Fruit fly (Drosophila melanogaster): ENCODE data around the gene GILT2.

GILT2 gene

DNA sequence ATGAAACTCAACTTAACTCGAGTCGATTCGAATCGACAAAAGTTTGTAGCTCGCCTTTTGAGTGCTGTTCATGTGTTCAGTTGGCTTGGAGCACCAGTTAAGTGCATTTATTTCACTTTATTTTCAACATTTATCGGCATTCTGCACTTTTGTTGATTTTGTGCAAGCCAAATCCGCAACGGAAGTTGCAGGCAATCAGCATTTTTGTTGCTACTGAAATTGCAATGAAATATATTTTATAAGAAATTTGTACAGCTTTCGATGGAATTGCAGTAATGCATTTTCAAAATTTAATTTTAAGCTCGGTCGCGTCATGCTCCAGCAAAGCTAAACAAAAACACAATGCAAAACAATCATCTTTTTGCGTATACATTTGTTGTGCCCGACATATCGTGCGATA, 19.7 kb upstream of the GILT2 start:
- TF ChIP-seq h (optimal IDR thresholded peaks at IDR 0.05) (no peak), insv (optimal IDR thresholded peaks at IDR 0.05) (no peak), psq (optimal IDR thresholded peaks at IDR 0.05) (no peak), ttk (optimal IDR thresholded peaks at IDR 0.05) (no peak), Sin3A (optimal IDR thresholded peaks at IDR 0.05) (no peak), Myc (optimal IDR thresholded peaks at IDR 0.05) (no peak)

DNA sequence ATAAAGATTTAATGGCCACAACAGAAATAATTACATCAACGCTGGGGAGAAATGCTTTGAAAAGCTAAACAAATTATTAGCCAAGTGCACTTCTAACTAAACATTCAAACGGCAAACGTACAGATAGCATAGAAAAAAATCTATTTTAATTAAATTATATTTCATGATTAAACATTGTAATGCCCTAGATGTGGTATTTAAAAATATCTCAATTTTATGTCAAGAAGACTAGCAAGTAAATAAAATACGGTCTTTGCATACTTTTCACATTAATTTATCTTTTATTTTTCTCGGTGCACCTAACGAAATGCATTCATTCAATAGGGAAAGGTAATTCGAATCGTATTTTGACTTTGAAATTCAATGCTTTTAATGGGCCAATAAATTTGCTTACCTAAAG, 19.1 kb upstream of the GILT2 start:
- TF ChIP-seq ttk (optimal IDR thresholded peaks at IDR 0.05), result no peak
- TF ChIP-seq insv (optimal IDR thresholded peaks at IDR 0.05), result no peak
- no peak for TF ChIP-seq Myc (optimal IDR thresholded peaks at IDR 0.05)
- no peak for TF ChIP-seq h (optimal IDR thresholded peaks at IDR 0.05)
- no peak for TF ChIP-seq psq (optimal IDR thresholded peaks at IDR 0.05)
- TF ChIP-seq Sin3A (optimal IDR thresholded peaks at IDR 0.05), result no peak

DNA sequence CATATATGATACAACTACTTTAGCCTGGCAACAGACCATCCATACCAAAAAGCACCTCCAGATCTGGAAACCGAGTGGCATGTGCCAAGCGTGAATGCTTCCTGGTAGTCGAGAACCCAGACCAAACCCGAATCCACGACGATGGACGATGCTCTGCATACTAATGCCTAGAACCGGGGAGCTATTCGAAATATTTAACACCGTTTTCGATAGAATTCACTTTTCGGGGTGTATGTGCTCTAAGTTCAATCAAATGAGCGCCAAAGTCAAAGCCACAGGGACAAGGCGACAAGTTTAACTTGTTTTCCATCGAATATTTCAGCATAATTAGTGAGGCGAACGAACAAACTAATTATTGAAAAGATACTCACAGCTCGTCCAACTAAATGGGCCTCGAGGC, 15.9 kb upstream of the GILT2 start:
- TF ChIP-seq h (optimal IDR thresholded peaks at IDR 0.05), result no peak
- no peak for TF ChIP-seq ttk (optimal IDR thresholded peaks at IDR 0.05)
- TF ChIP-seq Sin3A (optimal IDR thresholded peaks at IDR 0.05), result no peak
- TF ChIP-seq Myc (optimal IDR thresholded peaks at IDR 0.05), result no peak
- TF ChIP-seq psq (optimal IDR thresholded peaks at IDR 0.05), result no peak
- TF ChIP-seq insv (optimal IDR thresholded peaks at IDR 0.05), result no peak

DNA sequence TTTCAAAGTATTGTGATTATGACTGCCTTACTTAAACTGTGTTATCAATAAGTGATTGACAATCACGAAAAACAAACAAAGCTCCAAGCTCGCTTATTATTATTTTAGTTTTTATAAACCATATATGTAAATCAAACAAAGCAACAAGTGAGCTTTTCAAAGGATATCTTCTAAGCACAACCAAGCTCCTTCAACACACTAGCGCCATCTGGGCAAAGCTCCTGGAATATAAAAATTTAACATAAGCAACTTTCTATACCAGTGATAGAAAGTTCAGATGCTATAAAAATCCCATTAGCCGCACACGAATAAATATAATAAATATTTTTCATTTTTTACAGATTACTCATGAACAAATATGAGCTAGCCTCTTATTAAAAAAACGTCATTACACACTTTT, 14.3 kb upstream of the GILT2 start:
- TF ChIP-seq Myc (optimal IDR thresholded peaks at IDR 0.05), result no peak
- TF ChIP-seq psq (optimal IDR thresholded peaks at IDR 0.05), result no peak
- no peak for TF ChIP-seq h (optimal IDR thresholded peaks at IDR 0.05)
- no peak for TF ChIP-seq Sin3A (optimal IDR thresholded peaks at IDR 0.05)
- TF ChIP-seq insv (optimal IDR thresholded peaks at IDR 0.05), result no peak
- no peak for TF ChIP-seq ttk (optimal IDR thresholded peaks at IDR 0.05)

DNA sequence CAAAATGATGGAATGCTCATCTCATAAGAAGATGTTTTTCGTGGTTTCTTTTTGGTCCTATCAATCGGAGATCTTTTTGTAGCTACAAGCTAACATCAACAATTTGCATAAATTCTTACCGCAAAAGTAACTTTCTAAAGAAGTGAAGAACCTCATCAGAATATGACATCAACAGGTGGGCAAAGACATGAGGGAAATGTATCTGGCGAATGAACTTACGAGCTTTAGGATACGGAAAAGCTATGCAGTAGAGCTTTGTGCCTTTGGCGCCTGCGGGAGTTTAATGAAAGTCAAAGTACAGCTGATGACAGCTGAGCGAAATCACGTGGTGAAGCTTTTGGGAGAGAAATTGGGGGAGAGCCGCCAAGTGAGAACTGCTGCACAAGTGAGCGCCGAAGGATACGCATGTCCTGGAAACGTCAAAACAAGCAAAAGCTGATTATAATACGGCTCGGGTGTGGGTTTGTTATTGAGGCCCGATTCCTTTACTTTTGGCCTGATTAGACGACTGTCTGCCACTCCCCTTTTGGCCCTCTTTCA, 12.0 kb upstream of the GILT2 start:
- TF ChIP-seq Sin3A (optimal IDR thresholded peaks at IDR 0.05) (no peak), psq (optimal IDR thresholded peaks at IDR 0.05) (no peak), insv (optimal IDR thresholded peaks at IDR 0.05) (no peak), ttk (optimal IDR thresholded peaks at IDR 0.05) (no peak), Myc (optimal IDR thresholded peaks at IDR 0.05) (no peak), h (optimal IDR thresholded peaks at IDR 0.05) (no peak)

DNA sequence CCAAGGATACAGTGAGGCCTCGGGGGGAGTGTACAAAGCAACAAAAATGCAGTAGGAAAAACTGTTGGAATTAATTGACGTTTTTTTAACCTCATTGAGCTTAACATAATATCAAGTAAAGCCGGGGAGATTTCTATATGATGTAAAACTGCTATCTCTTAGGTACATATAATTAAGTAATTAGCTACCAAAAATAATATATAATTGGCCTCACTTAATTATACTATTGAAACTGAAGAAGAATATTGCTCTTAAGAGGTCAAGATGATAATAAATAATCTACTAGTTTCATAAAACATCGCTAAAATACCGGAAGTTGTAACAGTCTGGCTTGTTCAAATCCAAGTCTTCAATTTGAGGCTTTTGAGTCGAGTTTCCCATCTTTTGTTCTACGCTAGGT, 11.2 kb upstream of the GILT2 start:
- TF ChIP-seq psq (optimal IDR thresholded peaks at IDR 0.05), result no peak
- TF ChIP-seq ttk (optimal IDR thresholded peaks at IDR 0.05), result no peak
- TF ChIP-seq insv (optimal IDR thresholded peaks at IDR 0.05), result no peak
- TF ChIP-seq Myc (optimal IDR thresholded peaks at IDR 0.05), result no peak

DNA sequence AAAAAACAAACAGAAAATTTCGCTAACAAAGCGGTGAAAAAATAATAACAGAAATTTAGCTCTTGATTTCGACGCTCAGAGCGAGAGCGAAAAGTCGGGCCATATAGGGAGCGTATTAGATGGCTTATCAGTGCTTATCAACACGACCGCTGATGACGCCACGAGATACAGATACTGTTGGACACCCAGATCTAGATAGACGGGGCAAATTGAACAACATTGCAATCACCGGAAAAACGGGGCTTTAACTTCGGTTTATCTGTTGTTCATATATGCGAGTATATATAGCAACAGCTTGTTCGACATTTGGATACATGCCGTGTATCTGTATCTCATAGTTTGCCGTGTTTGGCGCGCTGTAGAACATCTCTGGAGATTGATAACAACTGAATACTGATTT, 10.1 kb upstream of the GILT2 start:
- TF ChIP-seq h (optimal IDR thresholded peaks at IDR 0.05), result no peak
- no peak for TF ChIP-seq Myc (optimal IDR thresholded peaks at IDR 0.05)
- TF ChIP-seq insv (optimal IDR thresholded peaks at IDR 0.05), result no peak
- no peak for TF ChIP-seq psq (optimal IDR thresholded peaks at IDR 0.05)
- TF ChIP-seq ttk (optimal IDR thresholded peaks at IDR 0.05), result no peak
- TF ChIP-seq Sin3A (optimal IDR thresholded peaks at IDR 0.05), result no peak

DNA sequence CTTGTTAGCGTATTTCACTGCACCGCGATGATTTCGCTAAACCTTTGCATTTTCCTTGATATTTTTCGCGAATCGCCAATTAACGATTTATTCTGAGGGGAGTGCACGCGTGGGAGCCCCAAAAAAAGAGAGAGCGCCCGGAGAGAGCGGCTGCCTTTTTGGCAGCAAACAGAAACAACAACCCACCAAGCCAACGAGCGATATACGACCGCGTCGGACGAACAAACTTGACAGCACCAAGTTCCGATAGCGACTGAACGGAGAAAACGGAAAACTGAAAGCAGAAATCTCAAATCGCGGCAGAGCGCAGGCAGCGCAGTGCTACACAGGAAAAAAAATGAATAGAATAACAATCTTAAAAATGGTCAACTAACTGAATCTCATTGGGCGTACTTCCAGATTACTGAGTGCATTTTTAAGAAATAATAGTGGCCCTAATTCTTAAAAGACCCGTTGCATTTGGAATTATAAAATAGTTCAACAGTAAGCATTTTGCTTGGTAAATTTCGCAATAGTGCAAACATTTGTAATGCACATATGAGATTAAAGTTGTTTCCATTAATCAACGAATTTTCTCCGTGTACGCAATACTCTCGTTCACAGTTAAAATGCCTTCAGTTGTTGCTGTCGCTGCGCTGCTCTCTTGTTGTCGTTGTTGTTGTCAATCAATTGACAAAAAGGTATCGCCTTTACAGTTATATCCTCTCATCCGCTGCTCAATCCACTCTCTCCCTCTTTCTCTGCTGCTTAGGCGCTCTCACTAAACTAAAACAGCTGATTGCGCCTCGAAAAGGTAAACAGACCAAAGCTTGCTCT, 9.1 kb upstream of the GILT2 start, which contains the start of gene CG31145:
CG31145 (minus strand) TSS at position 259 of the 816 bp plus-strand sequence.
- TF ChIP-seq Myc (optimal IDR thresholded peaks at IDR 0.05), result no peak
- TF ChIP-seq ttk (optimal IDR thresholded peaks at IDR 0.05), result no peak
- no peak for TF ChIP-seq psq (optimal IDR thresholded peaks at IDR 0.05)
- TF ChIP-seq h (optimal IDR thresholded peaks at IDR 0.05), result no peak
- TF ChIP-seq insv (optimal IDR thresholded peaks at IDR 0.05), result no peak
- TF ChIP-seq Sin3A (optimal IDR thresholded peaks at IDR 0.05), result no peak

DNA sequence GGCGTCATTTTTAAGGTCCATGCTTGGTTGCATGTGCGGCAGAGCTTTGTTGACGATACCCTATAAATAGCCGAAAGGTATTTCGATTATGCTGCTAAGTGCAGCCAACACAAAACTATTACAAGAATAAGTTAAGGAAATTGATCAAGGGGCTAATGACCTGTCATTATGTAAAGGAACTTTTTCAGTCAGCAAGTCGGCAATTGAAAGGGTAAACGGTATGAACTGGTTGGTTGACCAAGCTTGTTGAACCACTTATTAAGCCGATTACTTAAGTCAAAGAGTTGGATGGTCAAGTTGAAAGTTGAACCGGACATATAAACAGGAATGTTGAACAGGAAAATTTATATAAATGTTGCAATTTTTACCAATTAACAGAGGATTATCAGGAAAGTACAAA, 5.6 kb upstream of the GILT2 start:
- no peak for TF ChIP-seq ttk (optimal IDR thresholded peaks at IDR 0.05)
- TF ChIP-seq psq (optimal IDR thresholded peaks at IDR 0.05), result no peak

DNA sequence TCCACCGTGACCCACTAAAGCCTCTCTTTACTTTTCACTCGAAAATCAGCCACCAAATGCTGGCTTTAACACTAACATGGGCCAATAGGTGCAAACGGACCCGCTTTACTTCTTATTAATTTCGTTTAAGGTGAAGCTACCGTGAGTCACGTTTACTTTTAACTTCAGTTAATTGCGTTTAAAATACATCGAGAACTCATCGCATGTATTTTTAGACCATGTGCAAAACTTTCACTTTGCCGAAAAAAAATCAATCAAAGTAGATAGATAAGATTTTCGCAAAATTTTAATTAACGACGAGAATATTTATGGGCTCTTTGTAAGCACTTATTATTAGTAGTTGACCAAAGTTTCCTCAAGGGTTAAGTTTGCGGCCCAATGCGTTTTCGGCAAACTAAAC, 4.3 kb upstream of the GILT2 start:
- TF ChIP-seq h (optimal IDR thresholded peaks at IDR 0.05), result no peak
- TF ChIP-seq ttk (optimal IDR thresholded peaks at IDR 0.05), result no peak
- TF ChIP-seq Myc (optimal IDR thresholded peaks at IDR 0.05), result no peak
- no peak for TF ChIP-seq insv (optimal IDR thresholded peaks at IDR 0.05)
- TF ChIP-seq psq (optimal IDR thresholded peaks at IDR 0.05), result no peak
- TF ChIP-seq Sin3A (optimal IDR thresholded peaks at IDR 0.05), result no peak

DNA sequence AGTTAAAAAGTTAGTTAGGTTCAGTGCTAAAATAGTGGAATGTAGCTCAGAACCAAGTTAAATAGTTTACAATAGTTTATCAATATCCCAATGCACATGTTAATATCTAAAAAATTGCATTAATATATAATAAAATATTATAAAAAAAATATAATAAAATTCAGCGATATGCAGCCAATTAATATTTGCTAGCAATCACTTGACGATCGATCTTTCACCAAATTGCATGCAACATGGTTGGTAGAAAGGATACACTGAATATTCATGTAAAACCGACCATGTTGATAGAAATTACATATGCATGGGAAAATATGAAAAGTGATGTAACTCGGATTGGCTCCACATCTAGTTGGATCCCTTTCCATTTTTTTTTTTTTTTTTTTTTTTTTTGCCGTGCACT, 3.0 kb upstream of the GILT2 start:
- TF ChIP-seq ttk (optimal IDR thresholded peaks at IDR 0.05) (no peak), h (optimal IDR thresholded peaks at IDR 0.05) (no peak), Myc (optimal IDR thresholded peaks at IDR 0.05) (no peak), insv (optimal IDR thresholded peaks at IDR 0.05) (no peak), Sin3A (optimal IDR thresholded peaks at IDR 0.05) (no peak), psq (optimal IDR thresholded peaks at IDR 0.05) (no peak)

DNA sequence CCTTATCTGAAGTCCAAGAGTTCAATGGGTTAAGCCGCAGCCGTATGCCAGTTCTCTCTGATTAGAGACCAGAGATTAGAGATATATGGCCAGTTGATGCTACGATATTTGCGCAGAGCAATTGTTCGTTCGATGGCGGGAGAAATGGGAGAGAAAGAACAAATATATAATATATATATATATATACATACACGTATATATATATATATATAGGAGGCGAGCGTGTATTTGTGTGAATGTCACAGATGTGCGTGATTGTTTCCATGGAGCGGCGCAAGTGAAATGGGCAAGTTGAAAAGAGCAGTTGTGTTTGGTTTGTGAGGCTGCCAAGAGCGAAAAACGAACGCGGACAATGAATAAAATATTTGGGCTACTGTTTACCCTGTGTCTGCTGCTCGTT, 1.6 kb upstream of the GILT2 start, which contains the start of gene GILT3:
GILT3 (plus strand) TSS at position 301 of the 400 bp plus-strand sequence.
- TF ChIP-seq Sin3A (optimal IDR thresholded peaks at IDR 0.05) (no peak), psq (optimal IDR thresholded peaks at IDR 0.05) (no peak), Myc (optimal IDR thresholded peaks at IDR 0.05) (no peak), ttk (optimal IDR thresholded peaks at IDR 0.05) (no peak), h (optimal IDR thresholded peaks at IDR 0.05) (no peak), insv (optimal IDR thresholded peaks at IDR 0.05) (no peak)

DNA sequence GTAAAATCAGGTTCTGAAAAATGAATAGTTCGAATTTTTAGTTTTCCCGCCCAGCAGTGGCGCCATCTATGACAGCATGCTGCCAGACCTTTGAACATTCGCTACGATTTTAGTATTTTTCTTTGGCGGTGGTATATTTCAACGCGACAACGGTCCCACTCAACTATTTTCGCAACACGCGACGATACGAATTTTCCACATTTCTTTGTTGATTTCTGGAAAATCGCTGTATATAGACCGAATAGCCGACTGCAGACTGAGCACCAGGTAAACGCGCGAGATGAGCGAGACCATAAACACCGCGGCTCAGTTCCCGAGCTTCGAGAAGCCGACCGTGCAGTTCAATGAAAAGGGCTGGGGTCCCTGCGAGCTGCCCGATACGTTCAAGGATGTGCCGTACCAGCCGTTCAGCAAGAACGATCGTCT, 1.2 kb downstream of the GILT2 start, which contains the start of gene eIF3d1:
eIF3d1 (plus strand) TSS at position 129 of the 426 bp plus-strand sequence.
- no peak for TF ChIP-seq insv (optimal IDR thresholded peaks at IDR 0.05)
- no peak for TF ChIP-seq h (optimal IDR thresholded peaks at IDR 0.05)
- no peak for TF ChIP-seq ttk (optimal IDR thresholded peaks at IDR 0.05)
- no peak for TF ChIP-seq psq (optimal IDR thresholded peaks at IDR 0.05)
- TF ChIP-seq Sin3A (optimal IDR thresholded peaks at IDR 0.05), result no peak
- TF ChIP-seq Myc (optimal IDR thresholded peaks at IDR 0.05), result no peak

Data from Kc167 (cell line).